Fruit fly (Drosophila melanogaster) whole organism, pupa: ENCODE results near the gene CG5815.

Experiments
- CG13204 ChIP-seq: fragments of 200-800 bp; sonication (Bioruptor generic); optimal IDR thresholded peaks from 2 replicates; lab custom pipeline; 2018; ENCODE audit warnings: missing biosample characterization, mild to moderate bottlenecking, missing genetic modification characterization, moderate library complexity
- CG14655 ChIP-seq: fragments of 200-800 bp; sonication (Bioruptor generic); optimal IDR thresholded peaks from 3 replicates; lab custom pipeline; 2017; ENCODE audit warnings: mild to moderate bottlenecking, missing biosample characterization, missing genetic modification reagents, missing genetic modification characterization
- CG15710 ChIP-seq: fragments of 200-800 bp; sonication (Bioruptor generic); optimal IDR thresholded peaks from 2 replicates; lab custom pipeline; 2018; ENCODE audit warnings: missing biosample characterization, mild to moderate bottlenecking, missing genetic modification characterization, moderate library complexity
- CG17806 ChIP-seq: fragments of 200-800 bp; sonication (Bioruptor generic); optimal IDR thresholded peaks from 2 replicates; lab custom pipeline; 2018; ENCODE audit warnings: missing biosample characterization, mild to moderate bottlenecking, missing genetic modification characterization, moderate library complexity
- CG32121 ChIP-seq: fragments of 200-800 bp; sonication (Bioruptor generic); IDR thresholded peaks from 2 replicates; pipeline ENCODE4 v1.3.6; 2022; ENCODE audit warnings: missing biosample characterization, missing genetic modification characterization
- CG9948 ChIP-seq: fragments of 200-800 bp; sonication (Bioruptor generic); optimal IDR thresholded peaks from 2 replicates; lab custom pipeline; 2018; ENCODE audit warnings: missing biosample characterization, mild to moderate bottlenecking, missing genetic modification characterization, moderate library complexity
- D1 ChIP-seq: fragments of 200-800 bp; sonication (Bioruptor generic); optimal IDR thresholded peaks from 2 replicates; lab custom pipeline; 2018; ENCODE audit warnings: missing biosample characterization, mild to moderate bottlenecking, missing genetic modification characterization, moderate library complexity
- Pif1A ChIP-seq: fragments of 200-800 bp; sonication (Bioruptor generic); optimal IDR thresholded peaks from 3 replicates; lab custom pipeline; 2016; ENCODE audit warnings: missing biosample characterization, missing genetic modification characterization
- Pif1B ChIP-seq: fragments of 200-800 bp; sonication (Bioruptor generic); optimal IDR thresholded peaks from 3 replicates; lab custom pipeline; 2016; ENCODE audit warnings: missing biosample characterization, missing genetic modification characterization
- Snoo ChIP-seq: fragments of 200-800 bp; sonication (Bioruptor generic); optimal IDR thresholded peaks from 3 replicates; lab custom pipeline; 2017; ENCODE audit warnings: missing biosample characterization, mild to moderate bottlenecking, missing genetic modification characterization, inconsistent platforms
- fd96Ca ChIP-seq: fragments of 200-800 bp; sonication (Bioruptor generic); IDR thresholded peaks from 3 replicates; pipeline ENCODE4 v1.3.6; 2022; ENCODE audit warnings: missing biosample characterization, missing genetic modification characterization

DNA sequence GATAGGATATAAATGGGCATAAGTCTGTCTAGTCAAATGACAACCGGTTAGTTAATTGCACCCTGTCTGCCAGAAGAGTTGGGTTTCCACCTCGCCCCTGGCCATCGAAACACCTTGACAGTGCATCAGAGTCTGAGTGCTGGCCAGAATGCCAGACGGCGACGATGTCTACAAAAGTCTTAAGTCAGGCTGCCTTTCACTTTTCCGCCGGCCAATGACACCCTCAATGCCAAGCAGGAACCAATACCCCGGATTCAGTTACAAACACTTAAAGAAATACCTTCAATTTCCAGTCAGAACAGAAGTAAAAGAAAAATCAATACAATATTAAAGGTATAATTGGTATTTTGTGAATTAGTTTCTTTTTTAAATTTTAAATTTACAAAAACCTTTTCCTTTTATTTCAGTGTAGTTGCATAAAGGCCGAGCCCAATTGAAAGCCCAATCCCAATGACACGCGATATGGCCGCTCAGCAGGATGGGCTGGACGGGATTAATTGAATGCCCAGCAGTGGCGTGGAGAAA is 27.8 kb upstream of the CG5815 start:
- TF ChIP-seq CG14655 (GFP tag; lab: Kevin White, UChicago) (peak; percentile 42), CG32121 (peak; percentile 25; the same call in 1 of the 2 replicates), D1 (no peak), Snoo (tag; lab: Kevin White, UChicago) (no peak), CG15710 (no peak), CG17806 (tag; lab: Kevin White, UChicago) (peak; percentile 54), CG9948 (tag; lab: Kevin White, UChicago) (peak; percentile 18), CG13204 (no peak), Pif1A (peak; percentile 62), fd96Ca (no peak), Pif1B (no peak)
